Worm (Caenorhabditis elegans) whole organism, L1 larva: ENCODE data around the gene gst-30.

Experiments
- nhr-77 ChIP-seq: fragments of 150-350 bp; optimal IDR thresholded peaks from 2 replicates; lab custom pipeline; 2014; ENCODE audit warnings: missing biosample characterization, missing genetic modification characterization
- pqm-1 ChIP-seq: sonication (generic microtip); optimal IDR thresholded peaks from 3 replicates; lab custom pipeline; 2017; ENCODE audit warnings: missing biosample characterization, missing genetic modification characterization
- ztf-11 ChIP-seq, 2 experiments: sonication (generic microtip); optimal IDR thresholded peaks; 2 replicates each; lab custom pipeline; 2016 to 2017; ENCODE audit warnings: missing genetic modification characterization in 2 of 2, missing biosample characterization in 1 of 2, missing compliant biosample characterization in 1 of 2

- TF ChIP-seq nhr-77 (tag; lab: Kevin White, UChicago) (no peak), pqm-1 (tag; lab: Kevin White, UChicago) (no peak), ztf-11 (tag; optimal IDR thresholded peaks at IDR 0.05; lab: Kevin White, UChicago) (no peak)
These were observed 40.5 kb upstream of the gst-30 start for ce11 chrII:4975311-4975710.
